Worm (Caenorhabditis elegans) whole organism, midembryonic: ENCODE results near the gene srx-102.

Source experiments
- T22C8.4 ChIP-seq: fragments of 200-800 bp; sonication (Bioruptor generic); IDR thresholded peaks from 2 replicates; pipeline ENCODE4 v1.3.6; 2022; ENCODE audit warnings: missing genetic modification characterization, missing compliant biosample characterization
- cog-1 ChIP-seq: sonication (generic microtip); optimal IDR thresholded peaks from 2 replicates; lab custom pipeline; 2016; ENCODE audit warnings: missing genetic modification characterization, missing compliant biosample characterization
- flt-1 ChIP-seq: fragments of 200-800 bp; sonication (Bioruptor generic); IDR thresholded peaks from 2 replicates; pipeline ENCODE4 v1.3.6; 2022; ENCODE audit warnings: missing genetic modification characterization, missing compliant biosample characterization
- klf-2 ChIP-seq: fragments of 200-800 bp; sonication (Bioruptor generic); conservative IDR thresholded peaks from 2 replicates; pipeline ENCODE4 v1.3.6; 2022; ENCODE audit warnings: missing genetic modification reagents, missing genetic modification characterization, missing compliant biosample characterization
- med-1 ChIP-seq: sonication (generic microtip); optimal IDR thresholded peaks from 2 replicates; lab custom pipeline; 2017; ENCODE audit warnings: missing genetic modification characterization, mild to moderate bottlenecking, missing compliant biosample characterization, antibody characterized with exemption, missing genetic modification reagents; ENCODE audit not compliant: insufficient read depth
- ref-1 ChIP-seq: fragments of 200-800 bp; sonication (Bioruptor generic); conservative IDR thresholded peaks from 2 replicates; pipeline ENCODE4 v1.3.6; 2022; ENCODE audit warnings: missing genetic modification reagents, missing genetic modification characterization, missing compliant biosample characterization
- tab-1 ChIP-seq: fragments of 200-800 bp; sonication (Bioruptor generic); IDR thresholded peaks from 2 replicates; pipeline ENCODE4 v1.3.6; 2022; ENCODE audit warnings: missing genetic modification characterization, missing compliant biosample characterization
- ztf-23 ChIP-seq: fragments of 200-800 bp; sonication (Bioruptor generic); IDR thresholded peaks from 2 replicates; pipeline ENCODE4 v1.3.6; 2022; ENCODE audit warnings: missing genetic modification reagents, missing genetic modification characterization, missing compliant biosample characterization
- ztf-29 ChIP-seq: fragments of 200-800 bp; sonication (Bioruptor generic); IDR thresholded peaks from 2 replicates; pipeline ENCODE4 v1.3.6; 2022; ENCODE audit warnings: missing genetic modification reagents, missing genetic modification characterization, missing compliant biosample characterization

ce11 chrII:3647111-3647510 lies 47.5 kb downstream of the srx-102 start, which contains the start of gene fbxb-33:
- TF ChIP-seq klf-2 (GFP tag; lab: Robert Waterston, UW) (no peak), ref-1 (GFP tag; lab: Robert Waterston, UW) (no peak), T22C8.4 (GFP tag; lab: Robert Waterston, UW) (no peak), med-1 (GFP tag; lab: Kevin White, UChicago) (no peak), ztf-29 (GFP tag; lab: Robert Waterston, UW) (no peak), flt-1 (GFP tag; lab: Robert Waterston, UW) (no peak), cog-1 (no peak), ztf-23 (GFP tag; lab: Robert Waterston, UW) (no peak), tab-1 (no peak)
